Fruit fly (Drosophila melanogaster) whole organism, embryonic: ENCODE measurements around the gene CG13084.

Experiments
- CG10543 ChIP-seq: fragments of 200-800 bp; sonication (Bioruptor generic); optimal IDR thresholded peaks from 3 replicates; lab custom pipeline; 2017; ENCODE audit warnings: missing biosample characterization, mild to moderate bottlenecking, missing genetic modification characterization, moderate library complexity
- CG11093 ChIP-seq: fragments of 200-800 bp; sonication (Bioruptor generic); IDR thresholded peaks from 3 replicates; pipeline ENCODE4 v1.3.6; 2022; ENCODE audit warnings: missing biosample characterization, missing genetic modification characterization
- CG11456 ChIP-seq: fragments of 200-800 bp; sonication (Bioruptor generic); IDR thresholded peaks from 3 replicates; pipeline ENCODE4 v1.3.6; 2022; ENCODE audit warnings: missing biosample characterization, missing genetic modification characterization
- CG13296 ChIP-seq: fragments of 200-800 bp; sonication (Bioruptor generic); optimal IDR thresholded peaks from 3 replicates; lab custom pipeline; 2018; ENCODE audit warnings: missing biosample characterization, mild to moderate bottlenecking, missing genetic modification characterization
- CG14050 ChIP-seq: fragments of 200-800 bp; sonication (Bioruptor generic); IDR thresholded peaks from 3 replicates; pipeline ENCODE4 v1.3.6; 2022; ENCODE audit warnings: missing biosample characterization, missing genetic modification characterization
- CG15011 ChIP-seq: fragments of 200-800 bp; sonication (Bioruptor generic); optimal IDR thresholded peaks from 3 replicates; lab custom pipeline; 2018; ENCODE audit warnings: missing biosample characterization, mild to moderate bottlenecking, missing genetic modification characterization
- CG15479 ChIP-seq: fragments of 200-800 bp; sonication (Bioruptor generic); optimal IDR thresholded peaks from 3 replicates; lab custom pipeline; 2019; ENCODE audit warnings: missing biosample characterization, mild to moderate bottlenecking, missing genetic modification characterization, moderate library complexity
- CG16863 ChIP-seq: fragments of 200-800 bp; sonication (Bioruptor generic); optimal IDR thresholded peaks from 3 replicates; lab custom pipeline; 2016; ENCODE audit warnings: missing biosample characterization, missing genetic modification characterization
- CG17359 ChIP-seq: fragments of 200-800 bp; sonication (Bioruptor generic); optimal IDR thresholded peaks from 3 replicates; lab custom pipeline; 2018; ENCODE audit warnings: missing biosample characterization, mild to moderate bottlenecking, missing genetic modification characterization, moderate library complexity
- CG1832 ChIP-seq: fragments of 200-800 bp; sonication (Bioruptor generic); optimal IDR thresholded peaks from 2 replicates; lab custom pipeline; 2017; ENCODE audit warnings: missing biosample characterization, mild to moderate bottlenecking, missing genetic modification characterization, inconsistent platforms
- CG2120 ChIP-seq: fragments of 200-800 bp; sonication (Bioruptor generic); optimal IDR thresholded peaks from 3 replicates; lab custom pipeline; 2016; ENCODE audit warnings: missing biosample characterization, missing genetic modification characterization
- CG3726 ChIP-seq: fragments of 200-800 bp; sonication (Bioruptor generic); IDR thresholded peaks from 3 replicates; pipeline ENCODE4, ENCODE4 v1.3.6; 2022; ENCODE audit warnings: missing biosample characterization, missing genetic modification characterization
- CG43689 ChIP-seq: fragments of 200-800 bp; sonication (Bioruptor generic); IDR thresholded peaks from 2 replicates; pipeline ENCODE4 v1.3.6; 2022; ENCODE audit warnings: missing biosample characterization, missing genetic modification characterization
- CG6854 ChIP-seq: fragments of 200-800 bp; sonication (Bioruptor generic); optimal IDR thresholded peaks from 3 replicates; lab custom pipeline; 2017; ENCODE audit warnings: missing biosample characterization, mild to moderate bottlenecking, missing genetic modification characterization
- CG8359 ChIP-seq: fragments of 200-800 bp; sonication (Bioruptor generic); optimal IDR thresholded peaks from 2 replicates; lab custom pipeline; 2017; ENCODE audit warnings: missing biosample characterization, mild to moderate bottlenecking, missing genetic modification characterization, borderline replicate concordance
- CG8944 ChIP-seq: fragments of 200-800 bp; sonication (Bioruptor generic); optimal IDR thresholded peaks from 3 replicates; lab custom pipeline; 2016; ENCODE audit warnings: missing biosample characterization, missing genetic modification characterization
- Chrac-16 ChIP-seq: fragments of 200-800 bp; sonication (Bioruptor generic); optimal IDR thresholded peaks from 3 replicates; lab custom pipeline; 2016; ENCODE audit warnings: missing biosample characterization, missing genetic modification characterization
- D19A ChIP-seq: fragments of 200-800 bp; optimal IDR thresholded peaks from 3 replicates; lab custom pipeline; 2019; ENCODE audit warnings: missing biosample characterization, mild to moderate bottlenecking, missing genetic modification characterization, moderate library complexity
- D19B ChIP-seq: fragments of 200-800 bp; sonication (Bioruptor generic); optimal IDR thresholded peaks from 2 replicates; lab custom pipeline; 2017; ENCODE audit warnings: missing biosample characterization, mild to moderate bottlenecking, missing genetic modification characterization
- Dad ChIP-seq: fragments of 200-800 bp; sonication (Bioruptor generic); optimal IDR thresholded peaks from 3 replicates; lab custom pipeline; 2016; ENCODE audit warnings: missing biosample characterization, missing genetic modification characterization
- Dip2 ChIP-seq: fragments of 200-800 bp; sonication (Bioruptor generic); IDR thresholded peaks from 2 replicates; pipeline ENCODE4 v1.3.6; 2022; ENCODE audit warnings: missing biosample characterization, missing genetic modification characterization
- Hr39 ChIP-seq: fragments of >200 bp; optimal IDR thresholded peaks from 2 replicates; lab custom pipeline; 2017
- Kr ChIP-seq: fragments of 200-800 bp; sonication (Bioruptor generic); optimal IDR thresholded peaks from 2 replicates; lab custom pipeline; 2017; ENCODE audit warnings: missing biosample characterization, mild to moderate bottlenecking, missing genetic modification characterization
- Max ChIP-seq: fragments of 200-800 bp; sonication (Bioruptor generic); optimal IDR thresholded peaks from 2 replicates; lab custom pipeline; 2016; ENCODE audit warnings: missing biosample characterization, mild to moderate bottlenecking, missing genetic modification characterization
- NC2α ChIP-seq: fragments of 200-800 bp; sonication (Bioruptor generic); optimal IDR thresholded peaks from 2 replicates; lab custom pipeline; 2016; ENCODE audit warnings: missing biosample characterization, missing genetic modification characterization
- NC2β ChIP-seq: fragments of 200-800 bp; sonication (Bioruptor generic); optimal IDR thresholded peaks from 2 replicates; lab custom pipeline; 2016; ENCODE audit warnings: missing biosample characterization, missing genetic modification characterization
- NfI ChIP-seq: fragments of 200-800 bp; sonication (Bioruptor generic); optimal IDR thresholded peaks from 3 replicates; lab custom pipeline; 2018; ENCODE audit warnings: missing biosample characterization, mild to moderate bottlenecking, missing genetic modification characterization, moderate library complexity
- Ravus ChIP-seq: fragments of 200-800 bp; sonication (Bioruptor generic); IDR thresholded peaks from 2 replicates; pipeline ENCODE4 v1.3.6; 2022; ENCODE audit warnings: missing biosample characterization, missing genetic modification characterization
- Rx ChIP-seq: fragments of 200-800 bp; sonication (Bioruptor generic); IDR thresholded peaks from 2 replicates; pipeline ENCODE4 v1.3.6; 2022; ENCODE audit warnings: missing biosample characterization, missing genetic modification characterization
- ato ChIP-seq: fragments of 200-800 bp; sonication (Bioruptor generic); IDR thresholded peaks from 2 replicates; pipeline ENCODE4 v1.3.6; 2022; ENCODE audit warnings: missing biosample characterization, missing genetic modification characterization; ENCODE audit not compliant: partially characterized antibody
- cas ChIP-seq: fragments of 200-800 bp; sonication (Bioruptor generic); IDR thresholded peaks from 2 replicates; pipeline ENCODE4 v1.3.6; 2022; ENCODE audit warnings: missing biosample characterization, missing genetic modification characterization
- chif ChIP-seq, 2 experiments: fragments of 200-800 bp; sonication (Bioruptor generic); optimal IDR thresholded peaks; 3 replicates each; lab custom pipeline; 2016; ENCODE audit warnings: missing biosample characterization in 2 of 2, missing genetic modification characterization in 2 of 2
- dan ChIP-seq: fragments of 200-800 bp; sonication (Bioruptor generic); IDR thresholded peaks from 2 replicates; pipeline ENCODE4 v1.3.6; 2022; ENCODE audit warnings: missing biosample characterization, missing genetic modification characterization
- emc ChIP-seq: fragments of 200-800 bp; sonication (Bioruptor generic); optimal IDR thresholded peaks from 2 replicates; lab custom pipeline; 2016; ENCODE audit warnings: missing biosample characterization, missing genetic modification characterization
- ftz-f1 ChIP-seq: fragments of 200-800 bp; sonication (Bioruptor generic); optimal IDR thresholded peaks from 2 replicates; lab custom pipeline; 2016; ENCODE audit warnings: missing biosample characterization, missing genetic modification characterization
- hbn ChIP-seq: fragments of 200-800 bp; sonication (Bioruptor generic); IDR thresholded peaks from 2 replicates; pipeline ENCODE4 v1.3.6; 2022; ENCODE audit warnings: missing biosample characterization, missing genetic modification characterization; ENCODE audit not compliant: partially characterized antibody
- kni ChIP-seq: fragments of 200-800 bp; sonication (Bioruptor generic); optimal IDR thresholded peaks from 3 replicates; lab custom pipeline; 2017; ENCODE audit warnings: mild to moderate bottlenecking, missing biosample characterization, missing genetic modification reagents, missing genetic modification characterization
- lab ChIP-seq: fragments of 200-800 bp; sonication (Bioruptor generic); optimal IDR thresholded peaks from 3 replicates; lab custom pipeline; 2017; ENCODE audit warnings: missing biosample characterization, missing genetic modification characterization, mild to moderate bottlenecking, moderate library complexity, missing genetic modification reagents
- mam ChIP-seq: fragments of 200-800 bp; sonication (Bioruptor generic); optimal IDR thresholded peaks from 3 replicates; lab custom pipeline; 2016; ENCODE audit warnings: missing biosample characterization, missing genetic modification characterization
- nerfin-2 ChIP-seq: fragments of 200-800 bp; sonication (Bioruptor generic); IDR thresholded peaks from 2 replicates; pipeline ENCODE4 v1.3.6; 2022; ENCODE audit warnings: missing biosample characterization, missing genetic modification characterization; ENCODE audit not compliant: partially characterized antibody
- nmo ChIP-seq: fragments of 200-800 bp; sonication (Bioruptor generic); optimal IDR thresholded peaks from 2 replicates; lab custom pipeline; 2018; ENCODE audit warnings: missing biosample characterization, mild to moderate bottlenecking, missing genetic modification characterization, moderate library complexity
- prd ChIP-seq, 3 experiments: fragments of >200 bp in 2 of 3; fragments of 200-800 bp in 1 of 3; sonication (Bioruptor generic) in 1 of 3; optimal IDR thresholded peaks in 2 of 3; IDR thresholded peaks in 1 of 3; 2 replicates in 2 of 3; 3 replicates in 1 of 3; pipeline versions ENCODE4 v1.3.6 to Lab custom; 2017 to 2022; ENCODE audit warnings: missing biosample characterization in 1 of 3, missing genetic modification characterization in 1 of 3
- pros ChIP-seq: fragments of 200-800 bp; sonication (Bioruptor generic); optimal IDR thresholded peaks from 3 replicates; lab custom pipeline; 2019; ENCODE audit warnings: missing biosample characterization, mild to moderate bottlenecking, missing genetic modification characterization, moderate library complexity
- row ChIP-seq: fragments of 200-800 bp; sonication (Bioruptor generic); IDR thresholded peaks from 3 replicates; pipeline ENCODE4 v1.3.6; 2022; ENCODE audit warnings: missing biosample characterization, missing genetic modification characterization
- sens ChIP-seq: fragments of 200-800 bp; sonication (Bioruptor generic); peaks from one replicate; lab custom pipeline; 2016; ENCODE audit warnings: missing biosample characterization, missing genetic modification characterization
- sim ChIP-seq: fragments of 200-800 bp; sonication (Bioruptor generic); IDR thresholded peaks from 2 replicates; pipeline ENCODE4 v1.3.6; 2022; ENCODE audit warnings: missing biosample characterization, missing genetic modification characterization
- sug ChIP-seq: fragments of 200-800 bp; optimal IDR thresholded peaks from 2 replicates; lab custom pipeline; 2019; ENCODE audit warnings: missing biosample characterization, mild to moderate bottlenecking, missing genetic modification characterization, moderate library complexity
- tgo ChIP-seq: fragments of 200-800 bp; sonication (Bioruptor generic); IDR thresholded peaks from 3 replicates; pipeline ENCODE4 v1.3.6; 2022; ENCODE audit warnings: missing biosample characterization, missing genetic modification characterization
- tll ChIP-seq, 2 experiments: fragments of 200-800 bp in 1 of 2; fragments of >200 bp in 1 of 2; sonication (Bioruptor generic) in 1 of 2; optimal IDR thresholded peaks; 2 replicates each; lab custom pipeline; 2017 to 2019; ENCODE audit warnings: missing biosample characterization in 2 of 2, missing genetic modification characterization in 2 of 2, mild to moderate bottlenecking in 1 of 2, moderate library complexity in 1 of 2
- trem ChIP-seq: fragments of 200-800 bp; optimal IDR thresholded peaks from 3 replicates; lab custom pipeline; 2019; ENCODE audit warnings: missing biosample characterization, mild to moderate bottlenecking, missing genetic modification characterization, moderate library complexity

Gene CG13084

dm6 chr2L:19444734-19445140 is 40.0 kb upstream of the CG13084 start, which contains the start of gene Hs2st (continued):
- TF ChIP-seq CG15479 (GFP tag; lab: Kevin White, UChicago) (peak; percentile 93), lab (GFP tag; lab: Kevin White, UChicago) (peak; percentile 93), CG15011 (GFP tag; lab: Kevin White, UChicago) (peak; percentile 80), trem (tag; lab: Kevin White, UChicago) (peak; percentile 83), NfI (GFP tag; lab: Kevin White, UChicago) (peak; percentile 93), CG1832 (GFP tag; lab: Kevin White, UChicago) (no peak), CG6854 (GFP tag; lab: Kevin White, UChicago) (peak; percentile 58), CG3726 (GFP tag; lab: Robert Waterston, UW) (peak; percentile 91; the same call in 2 of the 3 replicates), ato (GFP tag; lab: Robert Waterston, UW) (no peak; the same call in 1 of the 2 replicates), mam (GFP tag; lab: Kevin White, UChicago) (peak; percentile 98), D19B (GFP tag; lab: Kevin White, UChicago) (peak; percentile 80), CG11093 (peak; percentile 92), Dad (GFP tag; lab: Kevin White, UChicago) (peak; percentile 95), NC2α (GFP tag; lab: Kevin White, UChicago) (peak; percentile 58), CG8359 (peak; percentile 37), prd (optimal IDR thresholded peaks at IDR 0.05; lab: Kevin White, UChicago) (no peak), prd (GFP tag; IDR thresholded peaks at IDR 0.05; lab: Robert Waterston, UW) (peak; percentile 97), CG16863 (GFP tag; lab: Kevin White, UChicago) (peak; percentile 86), pros (GFP tag; lab: Kevin White, UChicago) (peak; percentile 1), chif (GFP tag; optimal IDR thresholded peaks at IDR 0.05; lab: Kevin White, UChicago) (peak; percentile 95), hbn (no peak), NC2β (peak; percentile 91), nmo (GFP tag; lab: Kevin White, UChicago) (peak; percentile 97), row (GFP tag; lab: Robert Waterston, UW) (peak; percentile 98), CG43689 (GFP tag; lab: Robert Waterston, UW) (peak; percentile 67), CG17359 (tag; lab: Kevin White, UChicago) (peak; percentile 85), sug (peak; percentile 94), Hr39 (lab: Kevin White, UChicago) (no peak), tgo (GFP tag; lab: Robert Waterston, UW) (peak; percentile 93), Kr (GFP tag; lab: Kevin White, UChicago) (peak; percentile 93), CG13296 (GFP tag; lab: Kevin White, UChicago) (peak; percentile 84), tll (GFP tag; optimal IDR thresholded peaks at IDR 0.05; lab: Kevin White, UChicago) (peak; percentile 50 to 94), CG14050 (GFP tag; lab: Robert Waterston, UW) (peak; percentile 86), Rx (peak; percentile 90), sim (GFP tag; lab: Robert Waterston, UW) (peak; percentile 64; the same call in 1 of the 2 replicates), Dip2 (GFP tag; lab: Robert Waterston, UW) (peak; percentile 39; the same call in 1 of the 2 replicates), Max (GFP tag; lab: Kevin White, UChicago) (peak; percentile 96), CG8944 (GFP tag; lab: Kevin White, UChicago) (peak; percentile 95), Chrac-16 (GFP tag; lab: Kevin White, UChicago) (peak; percentile 97), D19A (tag; lab: Kevin White, UChicago) (peak; percentile 66), dan (peak; percentile 85), emc (GFP tag; lab: Kevin White, UChicago) (peak; percentile 84), sens (GFP tag; lab: Kevin White, UChicago) (peak; percentile 99), CG10543 (GFP tag; lab: Kevin White, UChicago) (peak; percentile 91), Ravus (GFP tag; lab: Robert Waterston, UW) (peak; percentile 79), cas (peak; percentile 89), CG2120 (GFP tag; lab: Kevin White, UChicago) (peak; percentile 98), kni (peak; percentile 76), CG11456 (GFP tag; lab: Robert Waterston, UW) (peak; percentile 91), nerfin-2 (GFP tag; lab: Robert Waterston, UW) (no peak), ftz-f1 (GFP tag; lab: Kevin White, UChicago) (peak; percentile 88)
